Worm (Caenorhabditis elegans) whole organism, early embryonic: ENCODE data around the gene cisd-1.

Source experiments
- aly-1 ChIP-seq: sonication (generic microtip); optimal IDR thresholded peaks from 2 replicates; lab custom pipeline; 2016; ENCODE audit warnings: missing genetic modification characterization, missing compliant biosample characterization
- ama-1 ChIP-seq: fragments of 150-350 bp; optimal IDR thresholded peaks from 2 replicates; lab custom pipeline; 2014
- ceh-36 ChIP-seq: sonication (generic microtip); optimal IDR thresholded peaks from 2 replicates; lab custom pipeline; 2016; ENCODE audit warnings: missing genetic modification characterization, inconsistent platforms, missing compliant biosample characterization
- ets-7 ChIP-seq: sonication (generic microtip); optimal IDR thresholded peaks from 2 replicates; lab custom pipeline; 2016; ENCODE audit warnings: missing genotype, missing genetic modification characterization, missing compliant biosample characterization
- flt-1 ChIP-seq: fragments of 200-800 bp; sonication (Bioruptor generic); IDR thresholded peaks from 2 replicates; pipeline ENCODE4 v1.3.6; 2022; ENCODE audit warnings: missing genetic modification characterization, missing compliant biosample characterization
- hmbx-1 ChIP-seq: sonication (generic microtip); optimal IDR thresholded peaks from 2 replicates; lab custom pipeline; 2016; ENCODE audit warnings: mild to moderate bottlenecking, missing genetic modification characterization, missing compliant biosample characterization
- hmg-4 ChIP-seq: fragments of 200-800 bp; sonication (Bioruptor generic); optimal IDR thresholded peaks from 2 replicates; lab custom pipeline; 2018; ENCODE audit warnings: mild to moderate bottlenecking, missing genetic modification characterization, missing compliant biosample characterization
- hnd-1 ChIP-seq: sonication (generic microtip); optimal IDR thresholded peaks from 2 replicates; lab custom pipeline; 2016; ENCODE audit warnings: missing genetic modification characterization, missing compliant biosample characterization
- tbx-11 ChIP-seq: fragments of 200-800 bp; sonication (Bioruptor generic); IDR thresholded peaks from 2 replicates; pipeline ENCODE4 v1.3.6; 2022; ENCODE audit warnings: missing genetic modification characterization, missing compliant biosample characterization
- tra-4 ChIP-seq: sonication (generic microtip); optimal IDR thresholded peaks from 2 replicates; lab custom pipeline; 2017; ENCODE audit warnings: missing genetic modification characterization, missing compliant biosample characterization

DNA sequence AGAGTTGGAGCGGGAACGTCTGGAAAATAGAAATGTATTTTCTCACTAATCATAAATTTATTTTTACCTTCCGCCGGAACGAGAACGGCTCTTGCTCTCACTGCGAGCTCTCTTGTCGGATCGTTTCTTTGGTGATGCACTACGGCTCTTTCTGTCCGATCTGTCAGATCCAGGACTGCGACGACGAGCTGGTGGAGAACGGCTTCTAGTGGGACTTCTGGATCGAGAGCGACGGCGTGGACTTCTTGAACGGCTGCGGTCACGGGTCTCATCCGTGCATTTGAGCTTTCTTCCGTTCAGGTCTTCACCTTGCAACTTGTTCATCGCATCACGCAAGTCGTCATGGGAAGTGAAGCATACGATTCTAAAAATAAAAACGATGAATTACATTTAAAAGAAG, 17.7 kb downstream of the cisd-1 start:
- TF ChIP-seq ama-1 (lab: Kevin White, UChicago): no peak
- TF ChIP-seq hnd-1 (tag; lab: Kevin White, UChicago): no peak
- TF ChIP-seq tbx-11 (GFP tag; lab: Robert Waterston, UW): no peak
- TF ChIP-seq flt-1: no peak
- no peak for TF ChIP-seq ets-7 (tag; lab: Kevin White, UChicago)
- TF ChIP-seq hmbx-1: no peak
- no peak for TF ChIP-seq aly-1
- TF ChIP-seq tra-4 (tag; lab: Kevin White, UChicago): no peak
- no peak for TF ChIP-seq ceh-36 (tag; lab: Kevin White, UChicago)
- no peak for TF ChIP-seq hmg-4 (GFP tag; lab: Kevin White, UChicago)
